Worm (Caenorhabditis elegans) whole organism, mixed stage, embryonic: ENCODE data around the gene F58A6.2.

ENCODE experiments used
- elt-1 ChIP-seq: sonication (generic microtip); optimal IDR thresholded peaks from 2 replicates; lab custom pipeline; 2017; ENCODE audit warnings: missing genetic modification characterization, mild to moderate bottlenecking, missing compliant biosample characterization, antibody characterized with exemption, moderate library complexity, borderline replicate concordance; ENCODE audit not compliant: insufficient read depth
- nhr-237 ChIP-seq: fragments of 150-350 bp; optimal IDR thresholded peaks from 2 replicates; lab custom pipeline; 2014; ENCODE audit warnings: missing biosample characterization, missing genetic modification characterization
- nhr-76 ChIP-seq: sonication (generic microtip); optimal IDR thresholded peaks from 2 replicates; lab custom pipeline; 2017; ENCODE audit warnings: missing biosample characterization, missing genetic modification characterization
- pha-4 ChIP-seq: fragments of 150-350 bp; optimal IDR thresholded peaks from 2 replicates; lab custom pipeline; 2018; ENCODE audit warnings: missing biosample characterization, missing genetic modification reagents, missing genetic modification characterization
- snpc-4 ChIP-seq: fragments of 150-350 bp; optimal IDR thresholded peaks from 2 replicates; lab custom pipeline; 2014; ENCODE audit warnings: missing biosample characterization, missing genetic modification characterization
- ztf-11 ChIP-seq: fragments of 150-350 bp; optimal IDR thresholded peaks from 2 replicates; lab custom pipeline; 2014; ENCODE audit warnings: missing biosample characterization, missing genetic modification characterization

- TF ChIP-seq snpc-4 (tag; lab: Kevin White, UChicago) (no peak), elt-1 (no peak), ztf-11 (no peak), pha-4 (tag; lab: Kevin White, UChicago) (no peak), nhr-76 (tag; lab: Kevin White, UChicago) (no peak), nhr-237 (no peak)
Measured at ce11 chrII:5148349-5148748, 11.8 kb downstream of the F58A6.2 start, which contains the start of gene F58A6.5.
